Fruit fly (Drosophila melanogaster): ENCODE data around the gene RpS13.
A peak's percentile ranks its signal among the peaks of the same experiment; 100 is the strongest.

Gene RpS13

dm6 chr2L:8333185-8333584, 31.3 kb downstream of the RpS13 start (continued):
- no peak for TF ChIP-seq Drgx (GFP tag; IDR thresholded peaks at IDR 0.05)
- TF ChIP-seq CG5953 (GFP tag; IDR thresholded peaks at IDR 0.05) = no peak
- no peak for TF ChIP-seq zf30C (GFP tag; optimal IDR thresholded peaks at IDR 0.05)
- no peak for TF ChIP-seq GATAe (GFP tag; conservative IDR thresholded peaks at IDR 0.05)
- 0 out of 3 replicates have a peak, but pooled peaks have one; percentile 34 for TF ChIP-seq row (GFP tag; IDR thresholded peaks at IDR 0.05)
- peak; percentile 54 for TF ChIP-seq Meics (GFP tag; optimal IDR thresholded peaks at IDR 0.05)
- TF ChIP-seq Fer1 (GFP tag; optimal IDR thresholded peaks at IDR 0.05) = peak; percentile 40
- peak; percentile 19 for TF ChIP-seq gem (tag; optimal IDR thresholded peaks at IDR 0.05)
- no peak for TF ChIP-seq ftz-f1 (GFP tag; optimal IDR thresholded peaks at IDR 0.05)
- TF ChIP-seq nerfin-2 (GFP tag; IDR thresholded peaks at IDR 0.05; ENCODE audit: partially characterized antibody) = no peak
- no peak for TF ChIP-seq D (optimal IDR thresholded peaks at IDR 0.05)
- no peak for TF ChIP-seq D (GFP tag; optimal IDR thresholded peaks at IDR 0.05)
- no peak for TF ChIP-seq CG14860 (GFP tag; IDR thresholded peaks at IDR 0.05; ENCODE audit: partially characterized antibody)
- TF ChIP-seq crol (GFP tag; IDR thresholded peaks at IDR 0.05) = no peak
- no peak for TF ChIP-seq tx (GFP tag; optimal IDR thresholded peaks at IDR 0.05)
- no peak for TF ChIP-seq CG13894 (tag; optimal IDR thresholded peaks at IDR 0.05)
- TF ChIP-seq sim (GFP tag; IDR thresholded peaks at IDR 0.05) = no peak
- no peak for TF ChIP-seq CG30403 (GFP tag; optimal IDR thresholded peaks at IDR 0.05)
- no peak for TF ChIP-seq Chrac-16 (GFP tag; optimal IDR thresholded peaks at IDR 0.05)
- TF ChIP-seq dmrt99B (tag; optimal IDR thresholded peaks at IDR 0.05) = peak; percentile 33
- TF ChIP-seq Hand (GFP tag; optimal IDR thresholded peaks at IDR 0.05) = no peak
- TF ChIP-seq dan (GFP tag; IDR thresholded peaks at IDR 0.05) = no peak
- TF ChIP-seq pita (GFP tag; optimal IDR thresholded peaks at IDR 0.05) = no peak
- no peak; the same call in 1 of the 2 replicates for TF ChIP-seq Adf1 (GFP tag; IDR thresholded peaks at IDR 0.05)
- TF ChIP-seq NFAT (GFP tag; IDR thresholded peaks at IDR 0.05) = no peak
- no peak for TF ChIP-seq jumu (GFP tag; optimal IDR thresholded peaks at IDR 0.05)
- TF ChIP-seq Eip74EF (GFP tag; optimal IDR thresholded peaks at IDR 0.05) = no peak
- peak; percentile 20 for TF ChIP-seq CG3281 (GFP tag; optimal IDR thresholded peaks at IDR 0.05)
- no peak for TF ChIP-seq CG8388 (GFP tag; optimal IDR thresholded peaks at IDR 0.05)
- TF ChIP-seq Mes4 (GFP tag; optimal IDR thresholded peaks at IDR 0.05) = no peak
- no peak for TF ChIP-seq CG3726 (GFP tag; IDR thresholded peaks at IDR 0.05)
- no peak for TF ChIP-seq Six4 (GFP tag; optimal IDR thresholded peaks at IDR 0.05)
- no peak for TF ChIP-seq Hr3 (GFP tag; optimal IDR thresholded peaks at IDR 0.05)
- no peak for TF ChIP-seq CG2199 (GFP tag; IDR thresholded peaks at IDR 0.05)
- no peak for TF ChIP-seq fd64A (GFP tag; optimal IDR thresholded peaks at IDR 0.05)
- no peak for TF ChIP-seq CG12155 (GFP tag; optimal IDR thresholded peaks at IDR 0.05)
- no peak for TF ChIP-seq al (GFP tag; IDR thresholded peaks at IDR 0.05)
- no peak for TF ChIP-seq tll (GFP tag; optimal IDR thresholded peaks at IDR 0.05)
- no peak for TF ChIP-seq Doc2 (GFP tag; IDR thresholded peaks at IDR 0.05)
- TF ChIP-seq ac (GFP tag; optimal IDR thresholded peaks at IDR 0.05) = no peak
- TF ChIP-seq CG12659 (GFP tag; optimal IDR thresholded peaks at IDR 0.05) = peak; percentile 6
- no peak for TF ChIP-seq Rx (GFP tag; IDR thresholded peaks at IDR 0.05)
- no peak for TF ChIP-seq CG9609 (GFP tag; optimal IDR thresholded peaks at IDR 0.05)
- no peak for TF ChIP-seq onecut (GFP tag; IDR thresholded peaks at IDR 0.05)
- no peak for TF ChIP-seq chm (GFP tag; IDR thresholded peaks at IDR 0.05)
- TF ChIP-seq gcm (GFP tag; optimal IDR thresholded peaks at IDR 0.05) = no peak
- TF ChIP-seq maf-S (GFP tag; optimal IDR thresholded peaks at IDR 0.05) = no peak
- TF ChIP-seq CG18764 (GFP tag; optimal IDR thresholded peaks at IDR 0.05) = no peak
- no peak for TF ChIP-seq Fer2 (tag; optimal IDR thresholded peaks at IDR 0.05)
- no peak for TF ChIP-seq Max (GFP tag; optimal IDR thresholded peaks at IDR 0.05)
- TF ChIP-seq exex (tag; optimal IDR thresholded peaks at IDR 0.05) = no peak
- TF ChIP-seq YL-1 (GFP tag; optimal IDR thresholded peaks at IDR 0.05) = no peak

All from whole organism, embryonic.